Fruit fly (Drosophila melanogaster): Measurements from ENCODE around the gene CG31909.
A peak's percentile ranks its signal among the peaks of the same experiment; 100 is the strongest.

CG31909 gene

dm6 chr2L:7239310-7239709 is 18.0 kb upstream of the CG31909 start (continued):
- TF ChIP-seq CG9609 (GFP tag; optimal IDR thresholded peaks at IDR 0.05) (no peak), p53 (GFP tag; optimal IDR thresholded peaks at IDR 0.05) (no peak), zfh1 (GFP tag; IDR thresholded peaks at IDR 0.05) (no peak), Hr51 (GFP tag; optimal IDR thresholded peaks at IDR 0.05) (no peak), CG6791 (GFP tag; IDR thresholded peaks at IDR 0.05; ENCODE audit: partially characterized antibody) (no peak), pnt (GFP tag; optimal IDR thresholded peaks at IDR 0.05) (no peak), so (GFP tag; IDR thresholded peaks at IDR 0.05) (peak; percentile 29; the same call in 1 of the 3 replicates), exex (tag; optimal IDR thresholded peaks at IDR 0.05) (peak; percentile 91), cwo (GFP tag; optimal IDR thresholded peaks at IDR 0.05) (peak; percentile 1), CG6689 (GFP tag; IDR thresholded peaks at IDR 0.05) (no peak), aop (GFP tag; IDR thresholded peaks at IDR 0.05) (no peak), gt (GFP tag; IDR thresholded peaks at IDR 0.05) (no peak), CG1602 (GFP tag; optimal IDR thresholded peaks at IDR 0.05) (no peak), dm (GFP tag; optimal IDR thresholded peaks at IDR 0.05) (no peak), slp2 (GFP tag; optimal IDR thresholded peaks at IDR 0.05) (no peak), bcd (GFP tag; optimal IDR thresholded peaks at IDR 0.05) (peak; percentile 30), nau (GFP tag; optimal IDR thresholded peaks at IDR 0.05) (peak; percentile 14), CG8924 (tag; optimal IDR thresholded peaks at IDR 0.05) (no peak), Sry-δ (GFP tag; optimal IDR thresholded peaks at IDR 0.05) (peak; percentile 1), CG10366 (GFP tag; IDR thresholded peaks at IDR 0.05) (no peak), repo (GFP tag; optimal IDR thresholded peaks at IDR 0.05) (peak; percentile 5), yki (optimal IDR thresholded peaks at IDR 0.05) (no peak), Stat92E (GFP tag; optimal IDR thresholded peaks at IDR 0.05) (no peak), Antp (GFP tag; optimal IDR thresholded peaks at IDR 0.05) (no peak), Taf1 (GFP tag; IDR thresholded peaks at IDR 0.05) (no peak), CG42726 (GFP tag; IDR thresholded peaks at IDR 0.05; ENCODE audit: partially characterized antibody) (no peak), CG17359 (tag; optimal IDR thresholded peaks at IDR 0.05) (no peak), pita (GFP tag; optimal IDR thresholded peaks at IDR 0.05) (no peak), CG11560 (tag; IDR thresholded peaks at IDR 0.05) (no peak), vvl (GFP tag; IDR thresholded peaks at IDR 0.05) (no peak), CG2712 (tag; optimal IDR thresholded peaks at IDR 0.05) (no peak), CG4707 (GFP tag; optimal IDR thresholded peaks at IDR 0.05) (no peak), fd102C (GFP tag; optimal IDR thresholded peaks at IDR 0.05) (no peak), CG1603 (tag; optimal IDR thresholded peaks at IDR 0.05) (no peak), Sin3A (optimal IDR thresholded peaks at IDR 0.05) (no peak), NC2α (GFP tag; optimal IDR thresholded peaks at IDR 0.05) (no peak), gem (tag; optimal IDR thresholded peaks at IDR 0.05) (peak; percentile 18), CG14050 (GFP tag; IDR thresholded peaks at IDR 0.05) (no peak), CG8944 (GFP tag; optimal IDR thresholded peaks at IDR 0.05) (no peak), CG15514 (GFP tag; optimal IDR thresholded peaks at IDR 0.05) (peak; percentile 50), Bgb (GFP tag; IDR thresholded peaks at IDR 0.05; ENCODE audit: partially characterized antibody) (no peak), CG5245 (GFP tag; optimal IDR thresholded peaks at IDR 0.05) (no peak), CG12391 (tag; optimal IDR thresholded peaks at IDR 0.05) (no peak), CG17186 (GFP tag; optimal IDR thresholded peaks at IDR 0.05) (no peak), ap (GFP tag; IDR thresholded peaks at IDR 0.05) (no peak), Atf-2 (GFP tag; optimal IDR thresholded peaks at IDR 0.05) (no peak), Nf-YB (GFP tag; optimal IDR thresholded peaks at IDR 0.05) (no peak), B-H2 (GFP tag; optimal IDR thresholded peaks at IDR 0.05) (peak; percentile 29), CG10979 (tag; optimal IDR thresholded peaks at IDR 0.05) (no peak), ttk (GFP tag; IDR thresholded peaks at IDR 0.05) (no peak), Fer3 (tag; optimal IDR thresholded peaks at IDR 0.05) (no peak), jumu (GFP tag; optimal IDR thresholded peaks at IDR 0.05) (no peak)
